Fruit fly (Drosophila melanogaster) whole organism, wandering third instar larva: ENCODE results near the gene Pkd2.

Experiments
- CG32264 ChIP-seq: fragments of 200-800 bp; sonication (Bioruptor generic); optimal IDR thresholded peaks from 2 replicates; lab custom pipeline; 2016; ENCODE audit warnings: missing biosample characterization, missing genetic modification characterization
- CG9705 ChIP-seq: fragments of 200-800 bp; sonication (Bioruptor generic); optimal IDR thresholded peaks from 2 replicates; lab custom pipeline; 2018; ENCODE audit warnings: missing biosample characterization, mild to moderate bottlenecking, missing genetic modification characterization
- CrebA ChIP-seq: fragments of 200-800 bp; sonication (Bioruptor generic); optimal IDR thresholded peaks from 2 replicates; lab custom pipeline; 2016; ENCODE audit warnings: missing biosample characterization, mild to moderate bottlenecking, missing genetic modification characterization, borderline replicate concordance
- Dfd ChIP-seq: fragments of >200 bp; optimal IDR thresholded peaks from 2 replicates; lab custom pipeline; 2017; ENCODE audit warnings: missing biosample characterization, missing genetic modification characterization
- Dif ChIP-seq: fragments of 200-275, 200-300 bp; sonication (Bioruptor generic); optimal IDR thresholded peaks from 2 replicates; lab custom pipeline; 2018; ENCODE audit warnings: missing biosample characterization, missing genetic modification characterization; ENCODE audit not compliant: partially characterized antibody
- GATAd ChIP-seq: sonication (Bioruptor generic); optimal IDR thresholded peaks from 2 replicates; lab custom pipeline; 2016; ENCODE audit warnings: missing biosample characterization, missing genetic modification characterization
- HLH106 ChIP-seq: fragments of 200-800 bp; optimal IDR thresholded peaks from 3 replicates; lab custom pipeline; 2019; ENCODE audit warnings: missing biosample characterization, mild to moderate bottlenecking, missing genetic modification characterization, moderate library complexity
- Hnf4 ChIP-seq: fragments of 200-800 bp; sonication (Bioruptor generic); optimal IDR thresholded peaks from 2 replicates; lab custom pipeline; 2016; ENCODE audit warnings: missing biosample characterization, mild to moderate bottlenecking, missing genetic modification characterization
- Hr78 ChIP-seq: fragments of >200 bp; optimal IDR thresholded peaks from 2 replicates; lab custom pipeline; 2017; ENCODE audit warnings: missing biosample characterization, missing genetic modification characterization
- Hr83 ChIP-seq: fragments of 200-300 bp; sonication (Bioruptor generic); optimal IDR thresholded peaks from 2 replicates; lab custom pipeline; 2016; ENCODE audit warnings: missing biosample characterization, mild to moderate bottlenecking, missing genetic modification characterization, moderate library complexity; ENCODE audit not compliant: poor library complexity, severe bottlenecking
- Jra ChIP-seq: sonication (Bioruptor generic); optimal IDR thresholded peaks from 2 replicates; lab custom pipeline; 2016; ENCODE audit warnings: missing biosample characterization, missing genetic modification characterization
- Mio ChIP-seq: sonication (Bioruptor generic); optimal IDR thresholded peaks from 2 replicates; lab custom pipeline; 2016; ENCODE audit warnings: missing biosample characterization, missing genetic modification characterization
- Myc ChIP-seq: fragments of >200 bp; optimal IDR thresholded peaks from 2 replicates; lab custom pipeline; 2017
- N ChIP-seq: fragments of >200 bp; optimal IDR thresholded peaks from 2 replicates; lab custom pipeline; 2018; ENCODE audit warnings: missing biosample characterization, missing external identifiers, missing genetic modification characterization
- OdsH ChIP-seq: fragments of 200-800 bp; sonication (Bioruptor generic); optimal IDR thresholded peaks from 2 replicates; lab custom pipeline; 2016; ENCODE audit warnings: missing biosample characterization, mild to moderate bottlenecking, missing genetic modification characterization
- Sp1 ChIP-seq: fragments of 200-800 bp; sonication (Bioruptor generic); optimal IDR thresholded peaks from 3 replicates; lab custom pipeline; 2019; ENCODE audit warnings: missing biosample characterization, mild to moderate bottlenecking, missing genetic modification characterization, moderate library complexity
- Vsx2 ChIP-seq: fragments of 200-300, 225-300 bp; sonication (Bioruptor generic); optimal IDR thresholded peaks from 2 replicates; lab custom pipeline; 2018; ENCODE audit warnings: missing biosample characterization, missing genetic modification characterization; ENCODE audit not compliant: partially characterized antibody
- br ChIP-seq: fragments of 200-800 bp; sonication (Bioruptor generic); optimal IDR thresholded peaks from 2 replicates; lab custom pipeline; 2016; ENCODE audit warnings: missing biosample characterization, missing genetic modification characterization
- brk ChIP-seq: fragments of 200-800 bp; sonication (Bioruptor generic); optimal IDR thresholded peaks from 2 replicates; lab custom pipeline; 2016; ENCODE audit warnings: missing biosample characterization, mild to moderate bottlenecking, missing genetic modification characterization
- dl ChIP-seq, 2 experiments: fragments of 175-275, 200-275 bp in 1 of 2; fragments of 200-275 bp in 1 of 2; sonication (Bioruptor generic); optimal IDR thresholded peaks; lab custom pipeline; 2018; ENCODE audit warnings: mild to moderate bottlenecking in 2 of 2, missing biosample characterization in 2 of 2, missing genetic modification characterization in 2 of 2, moderate library complexity in 2 of 2; ENCODE audit not compliant: partially characterized antibody in 2 of 2, insufficient read depth in 1 of 2
- dmrt93B ChIP-seq: fragments of 200-800 bp; sonication (Bioruptor generic); optimal IDR thresholded peaks from 2 replicates; lab custom pipeline; 2018; ENCODE audit warnings: missing biosample characterization, mild to moderate bottlenecking, missing genetic modification characterization
- dsf ChIP-seq: sonication (Bioruptor generic); optimal IDR thresholded peaks from 2 replicates; lab custom pipeline; 2016; ENCODE audit warnings: missing biosample characterization, missing genetic modification characterization, borderline replicate concordance
- foxo ChIP-seq, 2 experiments: fragments of 200-800 bp; sonication (Bioruptor generic); optimal IDR thresholded peaks; 2 replicates in 1 of 2; 3 replicates in 1 of 2; lab custom pipeline; 2016 to 2017; ENCODE audit warnings: missing biosample characterization in 2 of 2, missing genetic modification characterization in 2 of 2
- fru ChIP-seq: fragments of 200-800 bp; sonication (Bioruptor generic); optimal IDR thresholded peaks from 3 replicates; lab custom pipeline; 2016; ENCODE audit warnings: missing biosample characterization, mild to moderate bottlenecking, missing genetic modification characterization
- h ChIP-seq: fragments of 200-800 bp; sonication (Bioruptor generic); optimal IDR thresholded peaks from 3 replicates; lab custom pipeline; 2016; ENCODE audit warnings: missing biosample characterization, mild to moderate bottlenecking, missing genetic modification characterization
- jim ChIP-seq: fragments of 175-275, 200-325 bp; sonication (Bioruptor generic); optimal IDR thresholded peaks from 2 replicates; lab custom pipeline; 2016; ENCODE audit warnings: missing biosample characterization, mild to moderate bottlenecking, missing genetic modification characterization
- lola ChIP-seq: fragments of >200 bp; optimal IDR thresholded peaks from 2 replicates; lab custom pipeline; 2017; ENCODE audit warnings: missing biosample characterization, missing genetic modification characterization
- pan ChIP-seq: fragments of >200 bp; optimal IDR thresholded peaks from 2 replicates; lab custom pipeline; 2017
- psq ChIP-seq: fragments of 200-800 bp; sonication (Bioruptor generic); optimal IDR thresholded peaks from 3 replicates; lab custom pipeline; 2017; ENCODE audit warnings: missing biosample characterization, mild to moderate bottlenecking, missing genetic modification characterization, moderate library complexity
- rgr ChIP-seq: fragments of 200-800 bp; sonication (Bioruptor generic); optimal IDR thresholded peaks from 3 replicates; lab custom pipeline; 2016; ENCODE audit warnings: missing biosample characterization, mild to moderate bottlenecking, missing genetic modification characterization
- sage ChIP-seq: fragments of 200-800 bp; sonication (Bioruptor generic); optimal IDR thresholded peaks from 2 replicates; lab custom pipeline; 2016; ENCODE audit warnings: missing biosample characterization, mild to moderate bottlenecking, missing genetic modification characterization
- sv ChIP-seq: fragments of 200-800 bp; sonication (Bioruptor generic); optimal IDR thresholded peaks from 3 replicates; lab custom pipeline; 2016; ENCODE audit warnings: missing biosample characterization, missing genetic modification characterization
- tai ChIP-seq: sonication (Bioruptor generic); optimal IDR thresholded peaks from 2 replicates; lab custom pipeline; 2016; ENCODE audit warnings: missing biosample characterization, missing genetic modification characterization
- usp ChIP-seq: fragments of >200 bp; optimal IDR thresholded peaks from 2 replicates; lab custom pipeline; 2017; ENCODE audit warnings: missing biosample characterization, missing genetic modification characterization

Pkd2 gene

DNA sequence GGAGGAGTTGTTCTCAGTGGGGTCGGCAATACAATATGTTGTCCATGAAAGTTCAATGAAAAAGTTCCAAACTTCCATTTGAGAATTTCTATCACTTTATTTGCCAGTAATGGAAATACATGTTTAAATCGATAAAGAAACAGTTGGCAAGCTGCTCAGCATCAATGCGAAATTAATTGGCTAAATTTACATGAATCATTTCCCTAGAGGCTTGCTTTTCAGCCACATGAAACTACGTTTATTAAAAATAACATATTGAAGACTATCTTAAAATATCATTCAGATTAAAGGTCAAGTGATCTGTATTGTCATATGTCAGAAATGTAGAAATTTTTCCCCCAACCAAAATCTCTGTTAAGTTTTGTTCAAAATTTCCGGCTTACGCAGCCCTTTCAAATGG lies 41.9 kb upstream of the Pkd2 start, which contains the start of gene CG17010:
CG17010 (plus strand) TSS at position 301 of the 400 bp plus-strand sequence.
- TF ChIP-seq CG32264 (GFP tag; lab: Kevin White, UChicago) (no peak), Jra (GFP tag; lab: Kevin White, UChicago) (no peak), Hr78 (GFP tag; lab: Kevin White, UChicago) (no peak), jim (GFP tag; lab: Kevin White, UChicago) (no peak), h (GFP tag; lab: Kevin White, UChicago) (no peak), sage (GFP tag; lab: Kevin White, UChicago) (no peak), Mio (GFP tag; lab: Kevin White, UChicago) (no peak), rgr (GFP tag; lab: Kevin White, UChicago) (no peak)

DNA sequence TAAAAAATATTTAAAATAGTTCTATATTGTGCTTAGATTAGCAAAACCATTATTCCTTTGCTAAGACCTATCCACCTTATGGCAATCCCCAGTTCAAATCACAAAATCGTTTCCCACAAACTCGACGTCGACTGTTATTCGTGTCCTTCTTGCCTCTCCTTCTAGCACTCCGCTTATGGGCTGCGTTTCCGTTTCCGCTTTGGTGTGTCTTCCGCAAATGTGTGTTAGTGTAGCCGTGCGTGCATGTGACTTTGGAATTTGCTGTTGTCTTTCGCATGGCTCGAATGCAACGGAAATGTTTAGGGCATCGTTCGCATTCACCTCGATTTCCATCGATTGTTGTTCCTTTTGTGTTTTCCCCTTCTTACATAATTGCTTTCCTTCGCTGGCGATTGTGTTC lies 34.9 kb upstream of the Pkd2 start:
- TF ChIP-seq rgr (GFP tag; lab: Kevin White, UChicago), result no peak
- TF ChIP-seq Vsx2 (GFP tag; lab: Kevin White, UChicago), result no peak
- no peak for TF ChIP-seq sv (GFP tag; lab: Kevin White, UChicago)
- no peak for TF ChIP-seq dmrt93B
- TF ChIP-seq Mio (GFP tag; lab: Kevin White, UChicago), result no peak
- TF ChIP-seq pan (lab: Kevin White, UChicago), result no peak
- TF ChIP-seq CG9705 (GFP tag; lab: Kevin White, UChicago), result no peak
- TF ChIP-seq jim (GFP tag; lab: Kevin White, UChicago), result no peak
- no peak for TF ChIP-seq dl (GFP tag; optimal IDR thresholded peaks at IDR 0.05; lab: Kevin White, UChicago; ENCODE audit: insufficient read depth in 1 of 2, partially characterized antibody in 2 of 2)
- TF ChIP-seq Jra (GFP tag; lab: Kevin White, UChicago), result no peak

DNA sequence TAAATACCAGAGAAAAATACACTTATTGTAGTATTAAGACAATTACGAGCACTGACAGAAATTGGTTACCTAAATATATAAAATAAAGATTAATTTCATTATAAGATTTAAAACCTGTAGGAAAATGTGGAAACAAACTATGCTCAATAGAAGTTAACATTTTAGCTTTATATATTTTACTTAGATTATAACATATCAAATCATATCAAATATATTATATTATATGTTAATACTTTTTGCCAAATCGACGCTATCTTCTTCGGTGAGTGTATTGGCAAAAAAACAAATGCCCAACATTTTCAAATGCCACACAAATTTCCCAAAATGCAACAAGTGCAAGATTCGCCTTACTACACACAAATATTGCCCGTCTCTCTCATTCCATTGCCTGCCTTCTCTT lies 34.0 kb upstream of the Pkd2 start:
- no peak for TF ChIP-seq Vsx2 (GFP tag; lab: Kevin White, UChicago)
- no peak for TF ChIP-seq foxo (GFP tag; optimal IDR thresholded peaks at IDR 0.05; lab: Kevin White, UChicago)
- TF ChIP-seq rgr (GFP tag; lab: Kevin White, UChicago), result no peak
- TF ChIP-seq CrebA, result no peak
- TF ChIP-seq Jra (GFP tag; lab: Kevin White, UChicago), result no peak
- no peak for TF ChIP-seq Dif (GFP tag; lab: Kevin White, UChicago)
- no peak for TF ChIP-seq GATAd
- TF ChIP-seq Hr78 (GFP tag; lab: Kevin White, UChicago), result no peak
- TF ChIP-seq Dfd (GFP tag; lab: Kevin White, UChicago), result no peak
- no peak for TF ChIP-seq pan (lab: Kevin White, UChicago)
- TF ChIP-seq CG32264 (GFP tag; lab: Kevin White, UChicago), result no peak
- no peak for TF ChIP-seq Sp1 (GFP tag; lab: Kevin White, UChicago)
- TF ChIP-seq HLH106 (tag; lab: Kevin White, UChicago), result no peak
- TF ChIP-seq Hnf4, result no peak
- TF ChIP-seq dsf, result no peak
- no peak for TF ChIP-seq CG9705 (GFP tag; lab: Kevin White, UChicago)
- no peak for TF ChIP-seq jim (GFP tag; lab: Kevin White, UChicago)
- TF ChIP-seq Myc (lab: Kevin White, UChicago), result no peak

DNA sequence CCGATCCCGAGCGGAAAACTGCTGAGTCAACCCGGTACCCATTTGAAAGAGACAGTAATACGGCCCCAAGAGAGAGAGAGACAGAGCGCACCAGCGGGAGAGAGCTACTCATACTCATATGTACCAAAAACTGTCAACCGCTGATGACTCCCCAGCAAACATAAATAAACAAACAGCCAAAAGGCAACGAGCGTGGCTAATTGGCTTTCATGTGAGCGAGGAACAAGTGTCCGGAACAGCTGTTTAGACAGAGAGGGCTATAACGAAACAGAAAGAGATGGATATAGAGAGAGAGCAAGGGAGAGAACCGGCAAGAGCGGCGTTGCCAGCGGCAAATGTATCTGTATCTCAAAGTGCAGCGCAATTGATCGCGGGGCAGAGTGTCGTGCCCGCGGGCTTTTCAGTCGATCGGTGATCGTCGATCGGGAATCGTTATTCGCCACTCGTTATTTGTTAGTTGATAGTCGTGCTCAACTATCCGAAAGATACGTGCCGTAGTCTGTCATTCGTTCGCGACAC lies 32.1 kb upstream of the Pkd2 start:
- no peak for TF ChIP-seq dsf
- TF ChIP-seq Vsx2 (GFP tag; lab: Kevin White, UChicago), result peak; percentile 86
- TF ChIP-seq CG32264 (GFP tag; lab: Kevin White, UChicago), result peak; percentile 28
- TF ChIP-seq Dif (GFP tag; lab: Kevin White, UChicago), result peak; percentile 52
- TF ChIP-seq psq, result peak; percentile 19
- peak; percentile 23 to 50 for TF ChIP-seq dl (GFP tag; optimal IDR thresholded peaks at IDR 0.05; lab: Kevin White, UChicago; ENCODE audit: insufficient read depth in 1 of 2, partially characterized antibody in 2 of 2)
- no peak for TF ChIP-seq HLH106 (tag; lab: Kevin White, UChicago)
- peak in 1 of 2 experiments; percentile 13 for TF ChIP-seq foxo (GFP tag; optimal IDR thresholded peaks at IDR 0.05; lab: Kevin White, UChicago)
- peak; percentile 60 for TF ChIP-seq h (GFP tag; lab: Kevin White, UChicago)
- TF ChIP-seq lola, result no peak
- TF ChIP-seq N (GFP tag; lab: Kevin White, UChicago), result no peak
- peak; percentile 17 for TF ChIP-seq fru (GFP tag; lab: Kevin White, UChicago)
- no peak for TF ChIP-seq br
- peak; percentile 1 for TF ChIP-seq rgr (GFP tag; lab: Kevin White, UChicago)

DNA sequence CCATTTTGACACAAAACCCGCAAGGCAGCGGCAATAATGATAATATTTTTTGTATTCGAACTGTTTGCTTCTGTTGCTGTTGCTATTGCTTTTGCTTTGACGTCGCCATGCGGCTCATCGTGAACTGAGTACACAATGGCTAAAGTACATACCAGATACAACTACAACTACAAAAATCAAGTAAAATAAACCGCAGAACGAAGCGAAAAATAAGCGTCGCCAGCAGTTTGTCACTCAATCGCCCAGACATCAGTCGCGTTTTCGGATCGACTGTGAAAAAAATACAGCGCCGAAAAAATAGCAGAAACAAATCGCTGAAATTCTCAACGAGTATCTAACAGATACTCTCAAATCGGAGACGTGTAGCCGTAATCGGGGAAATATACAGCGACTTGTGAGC lies 28.5 kb upstream of the Pkd2 start:
- TF ChIP-seq rgr (GFP tag; lab: Kevin White, UChicago), result peak; percentile 52
- TF ChIP-seq CrebA, result no peak
- peak; percentile 57 for TF ChIP-seq h (GFP tag; lab: Kevin White, UChicago)
- TF ChIP-seq fru (GFP tag; lab: Kevin White, UChicago), result no peak
- TF ChIP-seq br, result peak; percentile 13
- TF ChIP-seq GATAd, result peak; percentile 26
- TF ChIP-seq CG32264 (GFP tag; lab: Kevin White, UChicago), result no peak
- no peak for TF ChIP-seq Myc (lab: Kevin White, UChicago)
- TF ChIP-seq tai (GFP tag; lab: Kevin White, UChicago), result peak; percentile 63
- TF ChIP-seq pan (lab: Kevin White, UChicago), result no peak
- TF ChIP-seq Hnf4, result peak; percentile 20
- no peak for TF ChIP-seq Dif (GFP tag; lab: Kevin White, UChicago)
- TF ChIP-seq CG9705 (GFP tag; lab: Kevin White, UChicago), result no peak
- peak; percentile 60 for TF ChIP-seq jim (GFP tag; lab: Kevin White, UChicago)
- peak in 1 of 2 experiments; percentile 24 for TF ChIP-seq foxo (GFP tag; optimal IDR thresholded peaks at IDR 0.05; lab: Kevin White, UChicago)
- TF ChIP-seq sv (GFP tag; lab: Kevin White, UChicago), result no peak
- peak; percentile 97 for TF ChIP-seq Hr83 (GFP tag; lab: Kevin White, UChicago)
- TF ChIP-seq brk, result peak; percentile 38
- TF ChIP-seq lola, result no peak
- peak; percentile 51 for TF ChIP-seq Jra (GFP tag; lab: Kevin White, UChicago)
- peak; percentile 51 for TF ChIP-seq OdsH (GFP tag; lab: Kevin White, UChicago)
- TF ChIP-seq dsf, result no peak
- TF ChIP-seq dl (GFP tag; optimal IDR thresholded peaks at IDR 0.05; lab: Kevin White, UChicago; ENCODE audit: insufficient read depth in 1 of 2, partially characterized antibody in 2 of 2), result no peak
- no peak for TF ChIP-seq usp (GFP tag; lab: Kevin White, UChicago)
